Worm (Caenorhabditis elegans): ENCODE data around the gene K11D9.3.
"Not testable (repeated sequence)": the region's sequence is repeated elsewhere in the genome, so short reads cannot be mapped to it uniquely, and the experiment has no call there.

DNA sequence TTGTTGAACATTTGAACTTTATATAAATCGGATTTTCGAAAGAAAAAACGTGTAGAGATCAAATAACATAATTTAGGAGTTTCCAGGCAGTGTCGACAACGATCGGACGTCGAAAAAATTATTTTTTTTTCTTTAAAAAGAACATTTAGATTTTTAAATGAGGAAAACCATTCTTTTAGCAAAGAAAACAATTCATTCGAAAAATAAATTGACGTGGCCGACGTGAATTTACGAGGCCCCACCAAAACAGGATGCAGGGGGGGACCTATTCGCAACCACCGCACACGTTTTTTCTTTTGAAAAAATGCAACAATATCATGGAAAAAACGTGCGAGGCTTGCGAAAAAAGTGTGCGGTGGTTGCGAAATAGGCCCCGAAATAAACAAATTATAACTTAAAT is 52.0 kb downstream of the K11D9.3 start, which contains the start of gene enu-3.6:
- not testable (repeated sequence) for TF ChIP-seq flt-1 (GFP tag; IDR thresholded peaks at IDR 0.05); hmg-4 (GFP tag; optimal IDR thresholded peaks at IDR 0.05); F13C5.2 (tag; optimal IDR thresholded peaks at IDR 0.05); ama-1 (optimal IDR thresholded peaks at IDR 0.05); hmbx-1 (tag; optimal IDR thresholded peaks at IDR 0.05); ets-7 (tag; optimal IDR thresholded peaks at IDR 0.05); scrt-1 (GFP tag; IDR thresholded peaks at IDR 0.05); ceh-36 (tag; optimal IDR thresholded peaks at IDR 0.05)
- 0 out of 2 replicates have a peak, but pooled peaks have one; percentile 22 for TF ChIP-seq pes-1 (GFP tag; IDR thresholded peaks at IDR 0.05)

Measured in whole organism, early embryonic.